Worm (Caenorhabditis elegans) whole organism, mixed stage, embryonic: ENCODE data around the gene F46C5.6.

ENCODE experiments used
- M03D4.4 ChIP-seq: sonication (generic microtip); optimal IDR thresholded peaks from 2 replicates; lab custom pipeline; 2017; ENCODE audit warnings: mild to moderate bottlenecking, missing genetic modification characterization, missing compliant biosample characterization
- blmp-1 ChIP-seq: fragments of 150-350 bp; optimal IDR thresholded peaks from 2 replicates; lab custom pipeline; 2014; ENCODE audit warnings: missing biosample characterization, missing genetic modification characterization
- ceh-39 ChIP-seq: fragments of 150-350 bp; optimal IDR thresholded peaks from 2 replicates; lab custom pipeline; 2014; ENCODE audit warnings: missing biosample characterization, missing genetic modification characterization
- ceh-43 ChIP-seq: fragments of 200-800 bp; sonication (Bioruptor generic); optimal IDR thresholded peaks from 2 replicates; lab custom pipeline; 2018; ENCODE audit warnings: mild to moderate bottlenecking, missing genetic modification characterization, moderate library complexity, missing compliant biosample characterization
- ceh-83 ChIP-seq: fragments of 200-800 bp; sonication (Bioruptor generic); optimal IDR thresholded peaks from 2 replicates; lab custom pipeline; 2018; ENCODE audit warnings: mild to moderate bottlenecking, missing genetic modification characterization, missing compliant biosample characterization
- ces-1 ChIP-seq: fragments of 150-350 bp; optimal IDR thresholded peaks from 2 replicates; lab custom pipeline; 2014; ENCODE audit warnings: missing biosample characterization, missing genetic modification reagents, missing genetic modification characterization
- cnd-1 ChIP-seq: fragments of 200-800 bp; sonication (Bioruptor generic); optimal IDR thresholded peaks from 2 replicates; lab custom pipeline; 2018; ENCODE audit warnings: mild to moderate bottlenecking, missing genetic modification characterization, missing compliant biosample characterization
- drap-1 ChIP-seq: fragments of 200-800 bp; sonication (Bioruptor generic); optimal IDR thresholded peaks from 3 replicates; lab custom pipeline; 2018; ENCODE audit warnings: mild to moderate bottlenecking, missing genetic modification characterization, missing compliant biosample characterization
- flh-1 ChIP-seq: fragments of 200-800 bp; sonication (Bioruptor generic); optimal IDR thresholded peaks from 2 replicates; lab custom pipeline; 2018; ENCODE audit warnings: mild to moderate bottlenecking, missing genetic modification characterization, moderate library complexity, missing compliant biosample characterization
- ham-2 ChIP-seq: fragments of 200-800 bp; sonication (Bioruptor generic); optimal IDR thresholded peaks from 2 replicates; lab custom pipeline; 2018; ENCODE audit warnings: mild to moderate bottlenecking, missing genetic modification characterization, missing compliant biosample characterization
- hlh-1 ChIP-seq: fragments of 150-350 bp; optimal IDR thresholded peaks from 2 replicates; lab custom pipeline; 2014; ENCODE audit warnings: missing biosample characterization, missing genetic modification reagents, missing genetic modification characterization
- lin-13 ChIP-seq: fragments of 150-350 bp; optimal IDR thresholded peaks from 2 replicates; lab custom pipeline; 2014; ENCODE audit warnings: missing biosample characterization, missing genetic modification characterization
- lin-32 ChIP-seq: fragments of 200-800 bp; sonication (Bioruptor generic); optimal IDR thresholded peaks from 2 replicates; lab custom pipeline; 2018; ENCODE audit warnings: mild to moderate bottlenecking, missing genetic modification characterization, missing compliant biosample characterization
- lsy-2 ChIP-seq: fragments of 150-350 bp; optimal IDR thresholded peaks from 2 replicates; lab custom pipeline; 2014; ENCODE audit warnings: missing biosample characterization, missing genetic modification characterization
- mab-5 ChIP-seq: fragments of 150-350 bp; optimal IDR thresholded peaks from 2 replicates; lab custom pipeline; 2014; ENCODE audit warnings: missing biosample characterization, missing genetic modification characterization
- mep-1 ChIP-seq: fragments of 150-350 bp; optimal IDR thresholded peaks from 2 replicates; lab custom pipeline; 2017; ENCODE audit warnings: missing biosample characterization, missing genetic modification reagents, missing genetic modification characterization, inconsistent platforms
- mls-2 ChIP-seq: sonication (generic microtip); optimal IDR thresholded peaks from 2 replicates; lab custom pipeline; 2016; ENCODE audit warnings: mild to moderate bottlenecking, missing genetic modification characterization, moderate library complexity, missing compliant biosample characterization
- nhr-12 ChIP-seq: fragments of 150-350 bp; optimal IDR thresholded peaks from 2 replicates; lab custom pipeline; 2014; ENCODE audit warnings: missing biosample characterization, missing genetic modification characterization
- nhr-2 ChIP-seq: fragments of 150-350 bp; optimal IDR thresholded peaks from 2 replicates; lab custom pipeline; 2014; ENCODE audit warnings: missing biosample characterization, missing genetic modification characterization
- nhr-237 ChIP-seq: fragments of 150-350 bp; optimal IDR thresholded peaks from 2 replicates; lab custom pipeline; 2014; ENCODE audit warnings: missing biosample characterization, missing genetic modification characterization
- nhr-76 ChIP-seq: sonication (generic microtip); optimal IDR thresholded peaks from 2 replicates; lab custom pipeline; 2017; ENCODE audit warnings: missing biosample characterization, missing genetic modification characterization
- pha-4 ChIP-seq: fragments of 150-350 bp; optimal IDR thresholded peaks from 2 replicates; lab custom pipeline; 2018; ENCODE audit warnings: missing biosample characterization, missing genetic modification reagents, missing genetic modification characterization
- sem-2 ChIP-seq: fragments of 200-800 bp; sonication (Bioruptor generic); optimal IDR thresholded peaks from 2 replicates; lab custom pipeline; 2018; ENCODE audit warnings: mild to moderate bottlenecking, missing genetic modification characterization, missing compliant biosample characterization
- sptf-1 ChIP-seq: sonication (generic microtip); optimal IDR thresholded peaks from 2 replicates; lab custom pipeline; 2017; ENCODE audit warnings: mild to moderate bottlenecking, missing genetic modification characterization, moderate library complexity, missing compliant biosample characterization
- tbx-8 ChIP-seq: fragments of 200-800 bp; sonication (Bioruptor generic); optimal IDR thresholded peaks from 2 replicates; lab custom pipeline; 2018; ENCODE audit warnings: mild to moderate bottlenecking, missing genetic modification characterization, moderate library complexity, missing compliant biosample characterization
- unc-120 ChIP-seq: sonication (generic microtip); optimal IDR thresholded peaks from 2 replicates; lab custom pipeline; 2017; ENCODE audit warnings: missing genetic modification characterization, missing compliant biosample characterization; ENCODE audit not compliant: poor library complexity, severe bottlenecking
- unc-62 ChIP-seq: fragments of 150-350 bp; optimal IDR thresholded peaks from 2 replicates; lab custom pipeline; 2014; ENCODE audit warnings: missing biosample characterization, missing genetic modification reagents, missing genetic modification characterization
- zip-8 ChIP-seq: fragments of 150-350 bp; optimal IDR thresholded peaks from 2 replicates; lab custom pipeline; 2014; ENCODE audit warnings: missing biosample characterization, missing genetic modification characterization
- ztf-11 ChIP-seq: fragments of 150-350 bp; optimal IDR thresholded peaks from 2 replicates; lab custom pipeline; 2014; ENCODE audit warnings: missing biosample characterization, missing genetic modification characterization

The F46C5.6 gene

ce11 chrII:8884262-8884949 is 40.1 kb upstream of the F46C5.6 start, which contains the start of the genes T07D4.5 and ddx-19:
T07D4.5 (minus strand) TSS chrII:8884332.
ddx-19 (plus strand) TSS chrII:8884899.
- peak; percentile 38 for TF ChIP-seq pha-4 (tag; lab: Kevin White, UChicago)
- TF ChIP-seq mep-1 (tag; lab: Kevin White, UChicago), result no peak
- no peak for TF ChIP-seq cnd-1 (tag; lab: Kevin White, UChicago)
- no peak for TF ChIP-seq sem-2 (GFP tag; lab: Kevin White, UChicago)
- TF ChIP-seq unc-62 (GFP tag; lab: Kevin White, UChicago), result no peak
- peak; percentile 96 for TF ChIP-seq lsy-2 (tag; lab: Kevin White, UChicago)

DNA sequence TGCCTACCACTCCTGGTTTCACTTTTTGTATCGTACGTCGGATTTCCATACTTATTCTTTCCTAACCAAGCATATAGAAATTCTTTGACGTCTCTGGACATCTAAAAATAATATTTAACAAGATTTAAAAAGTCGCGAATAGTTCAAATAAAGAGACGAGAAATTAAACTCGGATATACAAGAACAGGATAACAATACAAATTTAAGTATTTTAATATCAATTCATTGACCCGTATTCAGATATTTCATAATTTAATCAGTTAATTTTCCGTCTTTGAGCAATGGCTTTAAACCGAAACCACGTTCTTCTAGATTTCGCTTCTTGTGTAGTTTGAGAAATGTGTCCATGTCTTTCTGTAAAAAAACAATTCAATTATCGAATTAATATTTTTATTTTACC is 39.2 kb upstream of the F46C5.6 start, which contains the start of gene rha-1:
TSS of gene rha-1 (minus strand) at position 101 of the 400 bp plus-strand sequence.
- TF ChIP-seq sem-2 (GFP tag; lab: Kevin White, UChicago) (no peak), unc-62 (GFP tag; lab: Kevin White, UChicago) (no peak), ceh-83 (GFP tag; lab: Kevin White, UChicago) (no peak), nhr-12 (tag; lab: Kevin White, UChicago) (no peak), nhr-2 (no peak), mab-5 (tag; lab: Kevin White, UChicago) (no peak), tbx-8 (GFP tag; lab: Kevin White, UChicago) (no peak), ham-2 (GFP tag; lab: Kevin White, UChicago) (no peak), sptf-1 (no peak), mls-2 (tag; lab: Kevin White, UChicago) (no peak), ztf-11 (no peak), ces-1 (GFP tag; lab: Kevin White, UChicago) (no peak), ceh-43 (GFP tag; lab: Kevin White, UChicago) (no peak), zip-8 (no peak), drap-1 (GFP tag; lab: Kevin White, UChicago) (no peak), flh-1 (GFP tag; lab: Kevin White, UChicago) (no peak)

ce11 chrII:8878528-8878927 is 34.2 kb upstream of the F46C5.6 start:
- no peak for TF ChIP-seq drap-1 (GFP tag; lab: Kevin White, UChicago)
- TF ChIP-seq, all 35 proteins: peak for 0

DNA sequence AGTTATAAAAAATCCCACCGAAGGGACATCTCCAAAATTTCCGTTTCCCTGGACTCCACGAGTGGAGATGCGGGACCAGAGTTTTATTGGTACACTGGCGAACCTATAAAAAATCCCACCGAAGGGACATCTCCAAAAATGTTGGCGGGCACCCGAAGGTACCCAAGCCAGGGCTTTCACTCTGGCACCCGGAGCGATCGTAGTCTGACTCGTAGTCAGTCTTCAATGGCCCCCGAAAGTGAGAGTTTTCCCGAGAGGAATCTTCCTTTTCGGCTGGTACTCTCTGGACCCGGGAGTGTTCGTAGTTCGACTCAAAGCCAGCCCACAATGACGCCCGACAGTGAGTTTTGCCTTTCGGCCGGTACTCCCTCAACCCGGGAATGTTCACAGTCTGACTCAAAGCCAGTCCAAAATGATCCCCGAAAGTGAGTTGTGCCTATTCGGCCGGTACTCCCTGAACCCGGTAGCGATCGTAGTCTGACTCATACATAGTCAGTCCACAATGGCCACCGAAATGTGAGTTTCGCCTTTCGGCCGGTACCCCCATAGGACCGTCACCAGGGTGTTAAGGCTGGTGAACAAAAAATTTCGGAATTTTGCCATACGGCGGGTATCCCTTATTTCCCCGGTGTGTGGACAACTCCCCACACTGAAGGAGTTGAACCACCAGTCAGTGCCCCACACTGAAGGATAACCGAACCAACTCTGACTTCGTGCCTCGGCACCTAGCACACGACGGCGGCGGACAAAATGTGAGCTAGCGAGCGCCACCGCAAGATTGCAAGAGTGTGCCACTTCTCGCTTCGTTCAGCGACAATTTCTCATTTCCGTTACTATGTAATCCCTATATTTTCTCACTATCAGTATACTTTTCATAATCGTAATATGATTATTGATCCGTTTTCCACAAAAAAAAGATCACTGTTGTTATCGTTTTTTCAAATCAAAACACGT is 33.0 kb upstream of the F46C5.6 start:
- no peak for TF ChIP-seq lin-32 (GFP tag; lab: Kevin White, UChicago)
- TF ChIP-seq blmp-1, result no peak
- no peak for TF ChIP-seq nhr-76
- no peak for TF ChIP-seq M03D4.4 (tag; lab: Kevin White, UChicago)
- peak; percentile 1 for TF ChIP-seq nhr-2
- no peak for TF ChIP-seq drap-1 (GFP tag; lab: Kevin White, UChicago)
- no peak for TF ChIP-seq ham-2 (GFP tag; lab: Kevin White, UChicago)

DNA sequence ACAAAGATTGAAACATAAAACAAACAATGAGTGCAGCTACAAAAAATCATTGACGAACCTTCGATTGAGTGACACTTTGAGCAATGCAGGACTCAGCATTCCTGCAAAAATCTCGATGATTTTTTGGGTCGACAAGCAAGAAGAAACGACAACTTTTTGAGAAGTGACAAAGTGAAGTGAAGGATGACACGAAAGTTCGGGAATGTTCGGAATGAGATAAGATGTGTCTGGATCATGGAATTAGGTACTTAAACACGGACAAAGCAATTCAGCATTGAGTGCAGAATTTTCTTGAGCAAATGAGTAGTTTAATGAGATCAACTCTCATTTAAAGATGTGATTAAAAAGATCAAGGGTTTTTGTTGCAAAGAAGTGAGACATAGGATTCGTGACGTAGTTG is 29.5 kb upstream of the F46C5.6 start, which contains the start of gene T07D4.2:
TSS of gene T07D4.2 (minus strand) at position 101 of the 400 bp plus-strand sequence.
- TF ChIP-seq pha-4 (tag; lab: Kevin White, UChicago) (no peak), nhr-12 (tag; lab: Kevin White, UChicago) (no peak), unc-120 (tag; lab: Kevin White, UChicago) (no peak), ceh-83 (GFP tag; lab: Kevin White, UChicago) (no peak), nhr-237 (tag; lab: Kevin White, UChicago) (no peak), sptf-1 (no peak), unc-62 (GFP tag; lab: Kevin White, UChicago) (no peak), mls-2 (tag; lab: Kevin White, UChicago) (no peak)

DNA sequence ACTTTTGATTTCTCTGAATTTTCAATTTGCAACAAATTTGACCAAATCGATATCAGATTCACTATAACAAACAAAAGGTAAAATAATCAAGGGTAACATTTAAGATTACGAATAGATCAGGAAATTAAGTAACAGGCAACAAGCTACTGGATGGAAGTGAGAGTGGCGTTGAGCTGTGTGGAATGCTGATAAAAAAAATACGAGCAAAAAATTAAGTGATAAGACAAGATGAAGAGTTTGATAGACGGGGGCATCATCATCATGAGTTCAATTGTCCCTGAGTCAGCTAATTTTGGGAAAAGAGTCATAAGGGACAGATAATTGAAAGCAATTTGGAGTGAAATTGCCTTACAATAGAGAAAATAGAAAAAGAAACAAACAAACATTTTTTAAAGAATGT is 22.5 kb upstream of the F46C5.6 start:
- TF ChIP-seq cnd-1 (tag; lab: Kevin White, UChicago) (no peak), hlh-1 (no peak), nhr-237 (tag; lab: Kevin White, UChicago) (no peak), lsy-2 (tag; lab: Kevin White, UChicago) (no peak), mab-5 (tag; lab: Kevin White, UChicago) (no peak), sptf-1 (no peak), ztf-11 (no peak), blmp-1 (no peak), ceh-43 (GFP tag; lab: Kevin White, UChicago) (no peak), lin-13 (no peak), zip-8 (no peak), unc-62 (GFP tag; lab: Kevin White, UChicago) (no peak), nhr-76 (no peak), mep-1 (tag; lab: Kevin White, UChicago) (no peak), ceh-39 (tag; lab: Kevin White, UChicago) (no peak)
